Worm (Caenorhabditis elegans) whole organism, L4 larva: ENCODE measurements around the gene chil-19.
"Not testable (repeated sequence)": the region's sequence is repeated elsewhere in the genome, so short reads cannot be mapped to it uniquely, and the experiment has no call there.

Experiments
- F10B5.3 ChIP-seq: sonication (generic microtip); optimal IDR thresholded peaks from 2 replicates; lab custom pipeline; 2016; ENCODE audit warnings: mild to moderate bottlenecking, missing genetic modification characterization, missing compliant biosample characterization
- Y105C5A.15 ChIP-seq: fragments of 200-800 bp; sonication (Bioruptor generic); IDR thresholded peaks from 2 replicates; pipeline ENCODE4 v1.3.6; 2022; ENCODE audit warnings: missing genetic modification characterization, missing compliant biosample characterization
- aha-1 ChIP-seq: fragments of 150-350 bp; peaks from one replicate; lab custom pipeline; 2014; ENCODE audit warnings: missing biosample characterization, missing genetic modification characterization
- aly-2 ChIP-seq: sonication (generic microtip); optimal IDR thresholded peaks from 2 replicates; lab custom pipeline; 2018; ENCODE audit warnings: missing biosample characterization, missing genetic modification characterization
- ceh-28 ChIP-seq: fragments of 150-350 bp; optimal IDR thresholded peaks from 2 replicates; lab custom pipeline; 2014; ENCODE audit warnings: missing biosample characterization, missing genetic modification reagents, missing genetic modification characterization
- ceh-44 ChIP-seq: fragments of 200-800 bp; sonication (Bioruptor generic); IDR thresholded peaks from 2 replicates; pipeline ENCODE4 v1.3.6; 2022; ENCODE audit warnings: missing genetic modification reagents, missing genetic modification characterization, missing compliant biosample characterization
- ceh-62 ChIP-seq: sonication (generic microtip); optimal IDR thresholded peaks from 2 replicates; lab custom pipeline; 2017; ENCODE audit warnings: missing biosample characterization, missing genetic modification characterization
- daf-16 ChIP-seq, 3 experiments: sonication (generic microtip); optimal IDR thresholded peaks; 2 replicates each; lab custom pipeline; 2016 to 2017; ENCODE audit warnings: missing genetic modification characterization in 3 of 3, missing genetic modification reagents in 3 of 3, mild to moderate bottlenecking in 2 of 3, missing compliant biosample characterization in 2 of 3, missing biosample characterization in 1 of 3, moderate library complexity in 1 of 3
- egl-43 ChIP-seq: fragments of 200-800 bp; sonication (Bioruptor generic); IDR thresholded peaks from 2 replicates; pipeline ENCODE4 v1.3.6; 2022; ENCODE audit warnings: missing genetic modification reagents, missing genetic modification characterization, missing compliant biosample characterization
- hif-1 ChIP-seq, 2 experiments: sonication (generic microtip); optimal IDR thresholded peaks; 2 replicates each; lab custom pipeline; 2016 to 2017; ENCODE audit warnings: missing compliant biosample characterization in 2 of 2, missing genetic modification characterization in 2 of 2, missing genetic modification reagents in 2 of 2, missing genotype in 2 of 2, mild to moderate bottlenecking in 1 of 2
- lim-7 ChIP-seq: fragments of 200-800 bp; sonication (Bioruptor generic); IDR thresholded peaks from 2 replicates; pipeline ENCODE4 v1.3.6; 2022; ENCODE audit warnings: missing genetic modification characterization, missing compliant biosample characterization
- mxl-2 ChIP-seq: fragments of 200-800 bp; sonication (Bioruptor generic); conservative IDR thresholded peaks from 2 replicates; pipeline ENCODE4 v1.3.6; 2022; ENCODE audit warnings: missing genetic modification reagents, missing genetic modification characterization, missing compliant biosample characterization
- nhr-11 ChIP-seq: fragments of 150-350 bp; optimal IDR thresholded peaks from 2 replicates; lab custom pipeline; 2014; ENCODE audit warnings: missing biosample characterization, missing genetic modification characterization
- nhr-41 ChIP-seq: fragments of 200-800 bp; sonication (Bioruptor generic); IDR thresholded peaks from 2 replicates; pipeline ENCODE4 v1.3.6; 2022; ENCODE audit warnings: missing genetic modification reagents, missing genetic modification characterization, missing compliant biosample characterization
- skn-1 ChIP-seq: fragments of 150-350 bp; optimal IDR thresholded peaks from 2 replicates; lab custom pipeline; 2014; ENCODE audit warnings: missing biosample characterization, missing genetic modification characterization
- spr-3 ChIP-seq: fragments of 200-800 bp; sonication (Bioruptor generic); optimal IDR thresholded peaks from 2 replicates; lab custom pipeline; 2018; ENCODE audit warnings: mild to moderate bottlenecking, missing genetic modification characterization, missing compliant biosample characterization
- tra-1 ChIP-seq: fragments of 200-800 bp; sonication (Bioruptor generic); IDR thresholded peaks from 2 replicates; pipeline ENCODE4 v1.3.6; 2022; ENCODE audit warnings: missing genetic modification reagents, missing genetic modification characterization, missing compliant biosample characterization
- unc-130 ChIP-seq: sonication (generic microtip); optimal IDR thresholded peaks from 2 replicates; lab custom pipeline; 2016; ENCODE audit warnings: missing genetic modification reagents, missing genetic modification characterization, missing compliant biosample characterization
- unc-62 ChIP-seq, 3 experiments: fragments of 150-350 bp in 1 of 3; sonication (generic microtip); optimal IDR thresholded peaks in 2 of 3; peaks in 1 of 3; 1 replicate in 1 of 3; 2 replicates in 2 of 3; lab custom pipeline; 2014 to 2017; ENCODE audit warnings: missing biosample characterization in 3 of 3, missing genetic modification characterization in 3 of 3, missing genetic modification reagents in 3 of 3, missing genotype in 1 of 3
- zfp-2 ChIP-seq: sonication (generic microtip); optimal IDR thresholded peaks from 2 replicates; lab custom pipeline; 2016; ENCODE audit warnings: mild to moderate bottlenecking, missing genetic modification characterization, missing compliant biosample characterization

Gene chil-19

ce11 chrII:9407469-9407868 is 46.7 kb downstream of the chil-19 start, which contains the start of gene arrd-2:
Gene arrd-2 (plus strand): TSS chrII:9407769.
- TF ChIP-seq unc-62 (GFP tag; optimal IDR thresholded peaks at IDR 0.05 in 1 of 2; lab: Kevin White, UChicago) (peak in 1 of 2 experiments; percentile 42), unc-62 (tag; optimal IDR thresholded peaks at IDR 0.05; lab: Kevin White, UChicago) (no peak), hif-1 (tag; optimal IDR thresholded peaks at IDR 0.05; lab: Kevin White, UChicago) (no peak)

- TF ChIP-seq ceh-28 (tag; lab: Kevin White, UChicago) (no peak), mxl-2 (GFP tag; lab: Robert Waterston, UW) (no peak), zfp-2 (tag; lab: Kevin White, UChicago) (no peak), hif-1 (tag; optimal IDR thresholded peaks at IDR 0.05; lab: Kevin White, UChicago) (no peak), F10B5.3 (tag; lab: Kevin White, UChicago) (no peak), Y105C5A.15 (GFP tag; lab: Robert Waterston, UW) (no peak)
Measured at ce11 chrII:9407020-9407419, 47.2 kb downstream of the chil-19 start, which contains the start of gene mpz-6. Gene mpz-6 (minus strand): TSS chrII:9407120.

- TF ChIP-seq unc-62 (GFP tag; optimal IDR thresholded peaks at IDR 0.05 in 1 of 2; lab: Kevin White, UChicago), result peak in 1 of 2 experiments; percentile 53
- TF ChIP-seq unc-62 (tag; optimal IDR thresholded peaks at IDR 0.05; lab: Kevin White, UChicago), result not testable (repeated sequence)
Measured at ce11 chrII:9405013-9405412, 49.2 kb downstream of the chil-19 start.

ce11 chrII:9403846-9404245 is 50.4 kb downstream of the chil-19 start, which contains the start of gene Y51B9A.5:
Gene Y51B9A.5 (plus strand): TSS chrII:9404146.
- TF ChIP-seq skn-1 (tag; lab: Kevin White, UChicago) (no peak), nhr-11 (tag; lab: Kevin White, UChicago) (no peak), spr-3 (GFP tag; lab: Kevin White, UChicago) (no peak), mxl-2 (GFP tag; lab: Robert Waterston, UW) (no peak), egl-43 (GFP tag; lab: Robert Waterston, UW) (no peak), ceh-62 (tag; lab: Kevin White, UChicago) (no peak), lim-7 (GFP tag; lab: Robert Waterston, UW) (no peak), nhr-41 (GFP tag; lab: Robert Waterston, UW) (no peak), unc-130 (GFP tag; lab: Kevin White, UChicago) (no peak), aly-2 (tag; lab: Kevin White, UChicago) (no peak), tra-1 (GFP tag; lab: Robert Waterston, UW) (no peak), daf-16 (GFP tag; optimal IDR thresholded peaks at IDR 0.05; lab: Kevin White, UChicago) (no peak), daf-16 (tag; optimal IDR thresholded peaks at IDR 0.05; lab: Kevin White, UChicago) (no peak)

- TF ChIP-seq aha-1 (tag; lab: Kevin White, UChicago) (peak; percentile 35), ceh-44 (GFP tag; lab: Robert Waterston, UW) (no peak)
Measured at ce11 chrII:9403087-9403486, 51.1 kb downstream of the chil-19 start, which contains the start of gene Y51B9A.6. Gene Y51B9A.6 (minus strand): TSS chrII:9403187.
